Worm (Caenorhabditis elegans) whole organism, L2 larva: ENCODE data around the gene srt-59.

Source experiments
- C34F6.9 ChIP-seq: fragments of 150-350 bp; optimal IDR thresholded peaks from 2 replicates; lab custom pipeline; 2014; ENCODE audit warnings: missing biosample characterization, missing genetic modification characterization
- F13H6.1 ChIP-seq: sonication (generic microtip); optimal IDR thresholded peaks from 2 replicates; lab custom pipeline; 2016; ENCODE audit warnings: missing genetic modification characterization, missing compliant biosample characterization
- R02D3.7 ChIP-seq: fragments of 150-350 bp; optimal IDR thresholded peaks from 2 replicates; lab custom pipeline; 2014; ENCODE audit warnings: missing biosample characterization, missing genetic modification characterization
- Y55F3AM.14 ChIP-seq: fragments of 200-800 bp; sonication (Bioruptor generic); optimal IDR thresholded peaks from 2 replicates; lab custom pipeline; 2018; ENCODE audit warnings: mild to moderate bottlenecking, missing genetic modification characterization, missing compliant biosample characterization
- ZK546.5 ChIP-seq: sonication (generic microtip); optimal IDR thresholded peaks from 2 replicates; lab custom pipeline; 2017; ENCODE audit warnings: missing biosample characterization, missing genetic modification characterization
- alr-1 ChIP-seq: fragments of 150-350 bp; optimal IDR thresholded peaks from 2 replicates; lab custom pipeline; 2014; ENCODE audit warnings: missing biosample characterization, missing genetic modification characterization
- aly-2 ChIP-seq: fragments of 150-350 bp; optimal IDR thresholded peaks from 2 replicates; lab custom pipeline; 2014; ENCODE audit warnings: missing biosample characterization, missing genetic modification characterization
- blmp-1 ChIP-seq: sonication (generic microtip); optimal IDR thresholded peaks from 2 replicates; lab custom pipeline; 2017; ENCODE audit warnings: missing genetic modification characterization, mild to moderate bottlenecking, missing compliant biosample characterization, antibody characterized with exemption, moderate library complexity; ENCODE audit not compliant: insufficient read depth
- ceh-82 ChIP-seq: fragments of 150-350 bp; optimal IDR thresholded peaks from 2 replicates; lab custom pipeline; 2014; ENCODE audit warnings: missing biosample characterization, missing genetic modification characterization
- dmd-4 ChIP-seq: sonication (generic microtip); optimal IDR thresholded peaks from 2 replicates; lab custom pipeline; 2017; ENCODE audit warnings: missing biosample characterization, missing genetic modification characterization
- egl-27 ChIP-seq: sonication (generic microtip); optimal IDR thresholded peaks from 3 replicates; lab custom pipeline; 2017; ENCODE audit warnings: missing biosample characterization, missing genetic modification reagents, missing genetic modification characterization
- elt-1 ChIP-seq: fragments of 150-350 bp; optimal IDR thresholded peaks from 2 replicates; lab custom pipeline; 2014; ENCODE audit warnings: missing biosample characterization, missing genetic modification characterization
- fos-1 ChIP-seq: fragments of 150-350 bp; optimal IDR thresholded peaks from 2 replicates; lab custom pipeline; 2014; ENCODE audit warnings: missing biosample characterization, missing genetic modification characterization
- gmeb-1 ChIP-seq: fragments of 150-350 bp; optimal IDR thresholded peaks from 2 replicates; lab custom pipeline; 2014; ENCODE audit warnings: missing biosample characterization, missing genetic modification characterization
- lin-11 ChIP-seq: fragments of 150-350 bp; sonication (generic microtip); optimal IDR thresholded peaks from 2 replicates; lab custom pipeline; 2014; ENCODE audit warnings: missing biosample characterization, missing genetic modification characterization, inconsistent platforms, mixed read lengths
- lin-13 ChIP-seq: fragments of 150-350 bp; optimal IDR thresholded peaks from 2 replicates; lab custom pipeline; 2014; ENCODE audit warnings: missing biosample characterization, missing genetic modification reagents, missing genetic modification characterization
- lin-39 ChIP-seq: fragments of 150-350 bp; optimal IDR thresholded peaks from 2 replicates; lab custom pipeline; 2014; ENCODE audit warnings: missing biosample characterization, missing genetic modification reagents, missing genetic modification characterization
- lsy-2 ChIP-seq, 2 experiments: fragments of 150-350 bp in 1 of 2; sonication (generic microtip) in 1 of 2; optimal IDR thresholded peaks; 2 replicates each; lab custom pipeline; 2014 to 2017; ENCODE audit warnings: missing biosample characterization in 2 of 2, missing genetic modification characterization in 2 of 2
- mbf-1 ChIP-seq: sonication (generic microtip); optimal IDR thresholded peaks from 2 replicates; lab custom pipeline; 2017; ENCODE audit warnings: missing biosample characterization, missing genetic modification characterization
- mdl-1 ChIP-seq, 2 experiments: fragments of 150-350 bp in 1 of 2; sonication (generic microtip) in 1 of 2; optimal IDR thresholded peaks; 2 replicates each; lab custom pipeline; 2017; ENCODE audit warnings: missing biosample characterization in 2 of 2, missing genetic modification characterization in 2 of 2
- nhr-129 ChIP-seq: fragments of 150-350 bp; optimal IDR thresholded peaks from 2 replicates; lab custom pipeline; 2014; ENCODE audit warnings: missing biosample characterization, missing genetic modification characterization
- nhr-21 ChIP-seq: fragments of 150-350 bp; optimal IDR thresholded peaks from 2 replicates; lab custom pipeline; 2014; ENCODE audit warnings: missing biosample characterization, missing genetic modification characterization
- nhr-23 ChIP-seq: fragments of 150-350 bp; optimal IDR thresholded peaks from 2 replicates; lab custom pipeline; 2014; ENCODE audit warnings: missing biosample characterization, missing genetic modification reagents, missing genetic modification characterization
- nhr-237 ChIP-seq: fragments of 150-350 bp; optimal IDR thresholded peaks from 2 replicates; lab custom pipeline; 2014; ENCODE audit warnings: missing biosample characterization, missing genetic modification characterization
- nhr-25 ChIP-seq: fragments of 150-350 bp; sonication (generic microtip); optimal IDR thresholded peaks from 3 replicates; lab custom pipeline; 2014; ENCODE audit warnings: missing biosample characterization, missing genetic modification characterization
- nhr-6 ChIP-seq: fragments of 150-350 bp; optimal IDR thresholded peaks from 2 replicates; lab custom pipeline; 2014; ENCODE audit warnings: missing biosample characterization, missing genetic modification characterization
- nhr-77 ChIP-seq: fragments of 150-350 bp; optimal IDR thresholded peaks from 2 replicates; lab custom pipeline; 2014; ENCODE audit warnings: missing biosample characterization, missing genetic modification characterization
- peb-1 ChIP-seq: fragments of 150-350 bp; optimal IDR thresholded peaks from 2 replicates; lab custom pipeline; 2014; ENCODE audit warnings: missing biosample characterization, missing genetic modification characterization
- sem-4 ChIP-seq: fragments of 150-350 bp; optimal IDR thresholded peaks from 2 replicates; lab custom pipeline; 2014; ENCODE audit warnings: missing biosample characterization, missing genetic modification reagents, missing genetic modification characterization
- sma-3 ChIP-seq: sonication (generic microtip); optimal IDR thresholded peaks from 2 replicates; lab custom pipeline; 2016; ENCODE audit warnings: missing genetic modification reagents, missing genetic modification characterization, missing compliant biosample characterization
- sma-9 ChIP-seq, 2 experiments: fragments of 150-350 bp in 1 of 2; sonication (generic microtip) in 1 of 2; optimal IDR thresholded peaks; 2 replicates each; lab custom pipeline; 2014 to 2016; ENCODE audit warnings: missing genetic modification characterization in 2 of 2, mild to moderate bottlenecking in 1 of 2, missing biosample characterization in 1 of 2, missing compliant biosample characterization in 1 of 2, missing genetic modification reagents in 1 of 2, moderate library complexity in 1 of 2
- snpc-4 ChIP-seq: fragments of 150-350 bp; optimal IDR thresholded peaks from 2 replicates; lab custom pipeline; 2014; ENCODE audit warnings: missing biosample characterization, missing genetic modification characterization
- unc-39 ChIP-seq: fragments of 150-350 bp; optimal IDR thresholded peaks from 2 replicates; lab custom pipeline; 2014; ENCODE audit warnings: missing biosample characterization, missing genetic modification characterization
- unc-55 ChIP-seq: fragments of 150-350 bp; sonication (generic microtip); optimal IDR thresholded peaks from 3 replicates; lab custom pipeline; 2014; ENCODE audit warnings: missing biosample characterization, missing genetic modification reagents, missing genetic modification characterization
- zag-1 ChIP-seq: fragments of 150-350 bp; optimal IDR thresholded peaks from 2 replicates; lab custom pipeline; 2014; ENCODE audit warnings: missing biosample characterization, missing genetic modification characterization
- ztf-11 ChIP-seq: sonication (generic microtip); optimal IDR thresholded peaks from 2 replicates; lab custom pipeline; 2017; ENCODE audit warnings: missing biosample characterization, missing genetic modification characterization

srt-59 gene

DNA sequence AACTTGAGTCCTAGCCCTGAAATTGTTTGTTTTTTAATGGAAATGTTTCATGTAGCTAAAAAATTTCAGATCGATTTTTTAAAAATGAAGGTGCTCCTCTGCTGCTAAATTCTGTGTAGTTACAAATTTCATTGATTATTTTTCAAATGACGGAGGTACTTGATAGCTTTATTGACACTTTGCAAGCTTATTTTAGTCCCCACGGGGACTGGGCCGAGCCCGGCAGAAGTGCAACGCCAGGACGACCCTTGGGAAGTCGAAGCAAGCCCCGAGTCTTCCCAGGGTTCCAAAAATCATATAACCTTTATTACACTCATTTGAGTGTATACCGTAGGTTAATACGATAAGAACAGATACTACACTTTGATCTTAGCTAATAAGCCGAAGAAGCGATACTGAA is 22.4 kb upstream of the srt-59 start:
- TF ChIP-seq dmd-4 (tag; lab: Kevin White, UChicago), result no peak
- no peak for TF ChIP-seq nhr-77 (tag; lab: Kevin White, UChicago)
- no peak for TF ChIP-seq unc-55 (GFP tag; lab: Kevin White, UChicago)
- TF ChIP-seq Y55F3AM.14 (GFP tag; lab: Kevin White, UChicago), result no peak
- TF ChIP-seq gmeb-1 (tag; lab: Kevin White, UChicago), result no peak
- TF ChIP-seq ceh-82 (tag; lab: Kevin White, UChicago), result no peak
- TF ChIP-seq nhr-25, result no peak
- no peak for TF ChIP-seq sma-9 (GFP tag; optimal IDR thresholded peaks at IDR 0.05; lab: Kevin White, UChicago)
- no peak for TF ChIP-seq sma-9 (tag; optimal IDR thresholded peaks at IDR 0.05; lab: Kevin White, UChicago)
- no peak for TF ChIP-seq peb-1
- no peak for TF ChIP-seq blmp-1
- TF ChIP-seq F13H6.1 (tag; lab: Kevin White, UChicago), result no peak
- TF ChIP-seq unc-39, result no peak
- TF ChIP-seq lsy-2 (tag; optimal IDR thresholded peaks at IDR 0.05; lab: Kevin White, UChicago), result no peak
- no peak for TF ChIP-seq sem-4 (tag; lab: Kevin White, UChicago)

DNA sequence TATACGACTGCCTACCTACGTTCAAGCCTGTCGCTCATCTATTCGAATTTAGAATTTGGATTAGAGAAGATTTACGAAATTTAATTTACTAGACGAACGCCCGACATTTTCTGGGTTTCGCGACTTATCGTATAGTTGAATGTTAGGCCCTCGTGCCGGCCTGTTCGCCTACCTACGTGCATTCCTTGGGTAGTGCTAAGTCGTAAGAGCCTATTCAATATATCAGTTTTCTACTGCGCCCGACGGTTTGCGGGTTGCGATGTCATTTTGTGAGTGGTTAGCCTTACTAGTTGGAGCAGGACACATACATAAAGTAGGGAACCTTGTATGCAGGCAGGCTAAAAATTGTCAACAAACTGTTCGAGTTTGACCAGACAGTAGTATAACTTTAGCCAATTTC is 21.5 kb upstream of the srt-59 start:
- TF ChIP-seq aly-2 (no peak), ztf-11 (tag; lab: Kevin White, UChicago) (no peak), alr-1 (no peak), dmd-4 (tag; lab: Kevin White, UChicago) (no peak), sma-9 (GFP tag; optimal IDR thresholded peaks at IDR 0.05; lab: Kevin White, UChicago) (no peak), sma-9 (tag; optimal IDR thresholded peaks at IDR 0.05; lab: Kevin White, UChicago) (no peak), elt-1 (tag; lab: Kevin White, UChicago) (no peak), mbf-1 (no peak), zag-1 (tag; lab: Kevin White, UChicago) (no peak), lin-39 (tag; lab: Kevin White, UChicago) (no peak), Y55F3AM.14 (GFP tag; lab: Kevin White, UChicago) (no peak), unc-39 (no peak), nhr-77 (tag; lab: Kevin White, UChicago) (no peak), R02D3.7 (no peak), nhr-129 (tag; lab: Kevin White, UChicago) (no peak), nhr-25 (no peak), F13H6.1 (tag; lab: Kevin White, UChicago) (no peak), fos-1 (tag; lab: Kevin White, UChicago) (no peak), lin-13 (GFP tag; lab: Kevin White, UChicago) (no peak)

DNA sequence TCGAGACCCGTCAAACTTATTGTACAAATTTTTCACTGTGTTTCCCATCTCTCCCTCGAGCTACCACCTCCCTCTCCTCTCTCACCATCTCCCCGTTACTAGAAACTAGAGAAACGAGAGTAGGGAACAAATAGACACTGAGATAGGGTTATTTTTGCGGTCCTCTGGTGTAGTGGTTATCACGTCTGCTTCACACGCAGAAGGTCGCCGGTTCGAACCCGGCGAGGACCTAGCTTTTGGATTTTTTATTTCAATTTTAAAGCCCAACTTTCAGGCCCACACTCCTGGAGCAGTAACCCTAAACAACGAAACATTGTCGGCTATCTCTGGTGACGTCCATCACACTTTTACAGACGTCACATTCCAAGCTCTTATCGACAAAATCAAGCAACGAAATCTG is 18.8 kb upstream of the srt-59 start:
- no peak for TF ChIP-seq ZK546.5 (tag; lab: Kevin White, UChicago)
- no peak for TF ChIP-seq mbf-1
- TF ChIP-seq unc-55 (GFP tag; lab: Kevin White, UChicago), result peak; percentile 72
- no peak for TF ChIP-seq unc-39
- TF ChIP-seq alr-1, result no peak
- no peak for TF ChIP-seq nhr-237 (tag; lab: Kevin White, UChicago)
- TF ChIP-seq gmeb-1 (tag; lab: Kevin White, UChicago), result peak; percentile 61
- no peak for TF ChIP-seq nhr-6 (tag; lab: Kevin White, UChicago)
- no peak for TF ChIP-seq elt-1 (tag; lab: Kevin White, UChicago)
- peak; percentile 3 for TF ChIP-seq snpc-4 (tag; lab: Kevin White, UChicago)
- peak in 1 of 2 experiments; percentile 62 for TF ChIP-seq lsy-2 (tag; optimal IDR thresholded peaks at IDR 0.05; lab: Kevin White, UChicago)
- peak; percentile 37 for TF ChIP-seq sma-3 (GFP tag; lab: Kevin White, UChicago)
- TF ChIP-seq F13H6.1 (tag; lab: Kevin White, UChicago), result no peak
- TF ChIP-seq lin-11 (tag; lab: Kevin White, UChicago), result peak; percentile 51
- no peak for TF ChIP-seq lin-39 (tag; lab: Kevin White, UChicago)
- TF ChIP-seq C34F6.9, result peak; percentile 40
- peak; percentile 25 for TF ChIP-seq nhr-77 (tag; lab: Kevin White, UChicago)
- TF ChIP-seq nhr-21, result peak; percentile 47
- no peak for TF ChIP-seq mdl-1 (tag; optimal IDR thresholded peaks at IDR 0.05; lab: Kevin White, UChicago)
- TF ChIP-seq nhr-129 (tag; lab: Kevin White, UChicago), result peak; percentile 68
- no peak for TF ChIP-seq ceh-82 (tag; lab: Kevin White, UChicago)
- TF ChIP-seq lin-13 (GFP tag; lab: Kevin White, UChicago), result peak; percentile 55
- peak; percentile 49 for TF ChIP-seq fos-1 (tag; lab: Kevin White, UChicago)
- TF ChIP-seq sma-9 (GFP tag; optimal IDR thresholded peaks at IDR 0.05; lab: Kevin White, UChicago), result no peak
- no peak for TF ChIP-seq sma-9 (tag; optimal IDR thresholded peaks at IDR 0.05; lab: Kevin White, UChicago)
- TF ChIP-seq zag-1 (tag; lab: Kevin White, UChicago), result no peak
- no peak for TF ChIP-seq egl-27 (tag; lab: Kevin White, UChicago)
- TF ChIP-seq nhr-23, result no peak
- TF ChIP-seq sem-4 (tag; lab: Kevin White, UChicago), result no peak
